Fruit fly (Drosophila melanogaster) whole organism, larva: Measurements from ENCODE around the gene XNP.
A peak's percentile ranks its signal among the peaks of the same experiment; 100 is the strongest.

Experiments used
- noc ChIP-seq: fragments of 200-800 bp; sonication (Bioruptor generic); optimal IDR thresholded peaks from 3 replicates; lab custom pipeline; 2019; ENCODE audit warnings: missing biosample characterization, mild to moderate bottlenecking, missing genetic modification characterization, moderate library complexity

Gene XNP

dm6 chr3R:25451832-25452231, 30.8 kb downstream of the XNP start:
- TF ChIP-seq noc, result no peak

- TF ChIP-seq noc, result peak; percentile 64
These were observed 33.9 kb downstream of the XNP start for dm6 chr3R:25448737-25449136.

- no peak for TF ChIP-seq noc
These were observed 34.3 kb downstream of the XNP start for dm6 chr3R:25448318-25448717.

dm6 chr3R:25447451-25447850, 35.2 kb downstream of the XNP start:
- TF ChIP-seq noc, result no peak

DNA sequence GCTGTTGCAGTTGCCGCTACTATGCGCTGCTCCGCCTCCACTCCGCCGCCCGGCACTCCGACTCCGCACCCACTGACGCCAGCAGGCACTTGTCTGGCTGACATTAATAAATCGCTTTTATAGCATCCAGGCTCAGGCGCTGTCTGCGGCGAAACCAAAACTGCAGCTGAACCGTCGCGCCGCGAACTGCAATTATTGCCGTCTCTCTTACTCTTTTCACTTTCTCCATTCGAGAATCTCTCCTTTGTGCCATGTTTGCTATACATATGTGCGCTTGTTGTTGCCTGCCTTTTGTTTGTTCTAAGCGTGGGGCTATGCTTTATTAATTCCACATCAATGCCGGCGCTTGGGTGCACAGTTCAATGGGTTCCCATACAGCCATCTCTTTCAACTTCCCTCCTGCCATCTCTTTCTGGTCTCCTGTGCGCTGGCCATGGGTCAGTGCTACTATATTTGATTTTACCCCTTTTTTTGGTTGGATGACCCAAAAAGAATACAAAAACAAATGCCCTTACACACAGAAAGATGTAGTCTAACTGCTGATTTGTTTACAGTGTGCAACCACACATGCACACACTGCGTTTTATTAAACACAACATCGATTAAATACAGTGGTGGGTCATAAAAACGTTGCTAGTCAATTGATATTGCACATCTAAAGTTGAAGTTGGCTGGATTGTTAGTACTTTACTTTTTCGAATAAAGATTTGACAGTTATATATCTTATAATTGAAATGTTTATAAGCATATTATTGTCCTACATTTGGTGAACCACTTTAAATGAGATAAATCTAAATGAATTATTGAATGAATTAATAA, 35.9 kb downstream of the XNP start:
- no peak for TF ChIP-seq noc

DNA sequence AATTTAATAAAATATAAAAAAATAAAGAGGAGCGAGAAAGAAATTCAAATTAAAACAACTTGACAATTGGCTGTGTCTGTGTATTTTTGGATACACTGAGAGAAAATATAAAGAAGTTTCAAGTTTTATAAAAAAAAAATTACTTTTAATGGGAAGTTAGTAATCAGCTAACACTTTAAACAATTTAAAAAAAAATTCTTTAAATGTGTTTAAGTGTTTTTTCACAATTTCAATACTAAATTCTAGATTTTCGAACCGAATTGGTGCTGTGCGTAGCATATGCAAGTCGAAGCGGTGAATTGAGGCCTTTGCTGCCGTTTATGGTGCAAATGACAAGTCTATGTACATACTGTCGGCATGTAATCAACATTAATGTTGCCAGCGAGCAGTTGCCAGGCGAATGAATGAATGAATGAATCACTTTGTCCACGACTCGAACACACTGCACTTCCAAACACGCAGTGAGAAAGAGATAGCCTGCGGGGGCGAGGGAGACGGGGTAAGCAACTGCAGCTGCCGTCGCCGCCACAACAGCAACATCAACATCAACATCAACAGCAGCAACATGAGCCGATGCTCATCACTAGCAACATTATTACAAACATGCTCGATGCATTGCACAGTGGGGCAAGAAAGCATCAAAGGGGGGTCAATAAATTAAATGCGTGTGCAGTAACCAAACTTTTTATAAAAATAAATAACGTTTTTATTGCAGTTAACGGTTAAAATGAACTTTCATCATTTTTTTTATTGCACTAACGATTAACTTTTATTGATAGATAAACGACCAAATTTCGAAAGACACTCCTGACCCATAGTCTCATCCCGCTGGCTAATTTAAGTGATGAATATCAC, 36.9 kb downstream of the XNP start:
- TF ChIP-seq noc, result no peak

DNA sequence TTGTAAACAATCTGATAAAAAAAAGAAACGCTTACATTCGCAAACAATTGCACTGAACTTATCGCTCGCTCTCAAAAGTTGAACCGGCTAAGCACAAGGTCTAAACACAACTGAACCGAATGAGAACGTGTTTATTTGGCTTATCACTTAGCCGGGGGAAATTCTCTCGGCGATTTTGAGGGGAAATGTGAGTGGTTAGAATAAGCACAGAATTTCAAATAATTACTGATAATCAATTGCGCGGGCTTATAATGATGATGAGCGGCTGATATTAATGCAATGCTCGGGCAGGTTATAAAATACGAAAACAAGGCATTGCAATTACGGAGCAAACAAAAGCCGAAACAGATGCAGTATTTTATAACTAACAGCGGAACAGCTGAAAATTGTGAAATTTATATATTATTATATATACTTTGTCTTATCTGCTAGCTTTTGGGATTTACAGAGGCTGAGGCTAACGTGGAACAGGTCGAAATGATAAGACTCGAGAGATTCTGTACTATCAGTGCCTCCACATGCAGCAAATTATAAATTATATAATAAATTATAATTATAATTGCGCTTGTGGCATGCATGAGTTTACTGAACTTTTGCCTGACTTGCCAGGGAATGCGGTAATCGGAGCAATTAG, 44.2 kb downstream of the XNP start:
- TF ChIP-seq noc, result no peak

- no peak for TF ChIP-seq noc
These were observed 45.3 kb downstream of the XNP start for dm6 chr3R:25437254-25437810.
